Worm (Caenorhabditis elegans): Measurements from ENCODE around the gene F52G3.8.

Gene F52G3.8

ce11 chrX:16931255-16932023, 21.3 kb downstream of the F52G3.8 start:
- TF ChIP-seq flh-1 (GFP tag; optimal IDR thresholded peaks at IDR 0.05) (no peak), snpc-4 (tag; optimal IDR thresholded peaks at IDR 0.05) (no peak), mep-1 (tag; optimal IDR thresholded peaks at IDR 0.05) (peak; percentile 27), ces-1 (GFP tag; optimal IDR thresholded peaks at IDR 0.05) (no peak), drap-1 (GFP tag; optimal IDR thresholded peaks at IDR 0.05) (no peak), unc-120 (tag; optimal IDR thresholded peaks at IDR 0.05; ENCODE audit: poor library complexity, severe bottlenecking) (no peak), nhr-76 (tag; optimal IDR thresholded peaks at IDR 0.05) (no peak), pha-4 (tag; optimal IDR thresholded peaks at IDR 0.05) (peak; percentile 12)

ce11 chrX:16930663-16931097, 22.1 kb downstream of the F52G3.8 start:
- TF ChIP-seq ceh-83 (GFP tag; optimal IDR thresholded peaks at IDR 0.05) = no peak
- TF ChIP-seq lin-13 (tag; optimal IDR thresholded peaks at IDR 0.05) = no peak
- TF ChIP-seq nhr-237 (tag; optimal IDR thresholded peaks at IDR 0.05) = peak; percentile 52
- peak; percentile 43 for TF ChIP-seq nhr-2 (tag; optimal IDR thresholded peaks at IDR 0.05)
- TF ChIP-seq bed-3 (GFP tag; optimal IDR thresholded peaks at IDR 0.05) = no peak
- no peak for TF ChIP-seq blmp-1 (tag; optimal IDR thresholded peaks at IDR 0.05)
- no peak for TF ChIP-seq pha-4 (tag; optimal IDR thresholded peaks at IDR 0.05)
- no peak for TF ChIP-seq unc-62 (GFP tag; optimal IDR thresholded peaks at IDR 0.05)
- TF ChIP-seq ces-1 (GFP tag; optimal IDR thresholded peaks at IDR 0.05) = peak; percentile 13
- no peak for TF ChIP-seq hlh-1 (tag; optimal IDR thresholded peaks at IDR 0.05)
- no peak for TF ChIP-seq lsy-2 (tag; optimal IDR thresholded peaks at IDR 0.05)
- no peak for TF ChIP-seq nhr-12 (tag; optimal IDR thresholded peaks at IDR 0.05)
- no peak for TF ChIP-seq ztf-11 (tag; optimal IDR thresholded peaks at IDR 0.05)

- TF ChIP-seq ham-2 (GFP tag; optimal IDR thresholded peaks at IDR 0.05) (no peak), nhr-28 (tag; optimal IDR thresholded peaks at IDR 0.05) (no peak), mep-1 (tag; optimal IDR thresholded peaks at IDR 0.05) (no peak), unc-120 (tag; optimal IDR thresholded peaks at IDR 0.05; ENCODE audit: poor library complexity, severe bottlenecking) (no peak), nhr-2 (tag; optimal IDR thresholded peaks at IDR 0.05) (no peak), ces-1 (GFP tag; optimal IDR thresholded peaks at IDR 0.05) (no peak), mls-2 (tag; optimal IDR thresholded peaks at IDR 0.05) (no peak), cnd-1 (tag; optimal IDR thresholded peaks at IDR 0.05) (no peak), ztf-11 (tag; optimal IDR thresholded peaks at IDR 0.05) (no peak), hlh-1 (tag; optimal IDR thresholded peaks at IDR 0.05) (no peak), ceh-39 (tag; optimal IDR thresholded peaks at IDR 0.05) (no peak), drap-1 (GFP tag; optimal IDR thresholded peaks at IDR 0.05) (no peak), lin-13 (tag; optimal IDR thresholded peaks at IDR 0.05) (no peak)
Observed at ce11 chrX:16930333-16930621, 22.5 kb downstream of the F52G3.8 start.

ce11 chrX:16929560-16930332, 23.0 kb downstream of the F52G3.8 start:
- TF ChIP-seq mep-1 (tag; optimal IDR thresholded peaks at IDR 0.05) (peak; percentile 95), cnd-1 (tag; optimal IDR thresholded peaks at IDR 0.05) (peak; percentile 80), ceh-83 (GFP tag; optimal IDR thresholded peaks at IDR 0.05) (peak; percentile 85), unc-120 (tag; optimal IDR thresholded peaks at IDR 0.05; ENCODE audit: poor library complexity, severe bottlenecking) (peak; percentile 90), ham-2 (GFP tag; optimal IDR thresholded peaks at IDR 0.05) (peak; percentile 100), hlh-1 (tag; optimal IDR thresholded peaks at IDR 0.05) (peak; percentile 99), blmp-1 (tag; optimal IDR thresholded peaks at IDR 0.05) (no peak), mab-5 (tag; optimal IDR thresholded peaks at IDR 0.05) (peak; percentile 88), nhr-12 (tag; optimal IDR thresholded peaks at IDR 0.05) (no peak), M03D4.4 (tag; optimal IDR thresholded peaks at IDR 0.05) (peak; percentile 50), unc-62 (GFP tag; optimal IDR thresholded peaks at IDR 0.05) (peak; percentile 97), ceh-43 (GFP tag; optimal IDR thresholded peaks at IDR 0.05) (peak; percentile 42), lsy-2 (tag; optimal IDR thresholded peaks at IDR 0.05) (peak; percentile 88), ceh-39 (tag; optimal IDR thresholded peaks at IDR 0.05) (peak; percentile 93), snpc-4 (tag; optimal IDR thresholded peaks at IDR 0.05) (no peak), drap-1 (GFP tag; optimal IDR thresholded peaks at IDR 0.05) (peak; percentile 82), pha-4 (tag; optimal IDR thresholded peaks at IDR 0.05) (peak; percentile 98), sem-2 (GFP tag; optimal IDR thresholded peaks at IDR 0.05) (peak; percentile 75), nhr-237 (tag; optimal IDR thresholded peaks at IDR 0.05) (peak; percentile 97), ztf-11 (tag; optimal IDR thresholded peaks at IDR 0.05) (peak; percentile 84), flh-1 (GFP tag; optimal IDR thresholded peaks at IDR 0.05) (no peak), lin-13 (tag; optimal IDR thresholded peaks at IDR 0.05) (peak; percentile 97), nhr-2 (tag; optimal IDR thresholded peaks at IDR 0.05) (no peak), sptf-1 (tag; optimal IDR thresholded peaks at IDR 0.05) (peak; percentile 88), bed-3 (GFP tag; optimal IDR thresholded peaks at IDR 0.05) (peak; percentile 67), unc-39 (tag; optimal IDR thresholded peaks at IDR 0.05) (peak; percentile 21), nhr-28 (tag; optimal IDR thresholded peaks at IDR 0.05) (peak; percentile 45), ces-1 (GFP tag; optimal IDR thresholded peaks at IDR 0.05) (peak; percentile 96), mls-2 (tag; optimal IDR thresholded peaks at IDR 0.05) (peak; percentile 93), zip-8 (tag; optimal IDR thresholded peaks at IDR 0.05) (peak; percentile 13), elt-1 (tag; optimal IDR thresholded peaks at IDR 0.05; ENCODE audit: borderline replicate concordance, insufficient read depth) (no peak), nhr-76 (tag; optimal IDR thresholded peaks at IDR 0.05) (no peak), lin-32 (GFP tag; optimal IDR thresholded peaks at IDR 0.05) (peak; percentile 95), elt-3 (tag; optimal IDR thresholded peaks at IDR 0.05) (peak; percentile 81), tbx-8 (GFP tag; optimal IDR thresholded peaks at IDR 0.05) (no peak)

All from whole organism, mixed stage, embryonic.